Worm (Caenorhabditis elegans): ENCODE data around the gene scd-2.

- TF ChIP-seq unc-62 (GFP tag; optimal IDR thresholded peaks at IDR 0.05) (no peak), egl-27 (tag; optimal IDR thresholded peaks at IDR 0.05) (no peak), efl-1 (optimal IDR thresholded peaks at IDR 0.05) (peak; percentile 29 to 48), efl-1 (GFP tag; optimal IDR thresholded peaks at IDR 0.05 in 1 of 2) (peak in 1 of 2 experiments; percentile 43), nhr-28 (tag; optimal IDR thresholded peaks at IDR 0.05) (no peak)
Measured at ce11 chrV:6611504-6611903, 21.5 kb upstream of the scd-2 start.

Data from whole organism, L1 larva.